In genomic region chrII:9306835-9307234, ce11 we compare ENCODE assay signal across 5 worm cellular contexts.
TF ChIP-seq lines count a peak whose summit lies in the region.

No protein-coding gene starts in this region.

TF ChIP-seq in whole organism, L1 larva, 84 proteins besides CTCF, POLR2A, EP300 and RAD21 (continued from another document):
- TF ChIP-seq skn-1 (tag; optimal IDR thresholded peaks at IDR 0.05; lab: Kevin White, UChicago) (no peak), lsy-2 (tag; optimal IDR thresholded peaks at IDR 0.05; lab: Kevin White, UChicago) (peak in 1 of 2 experiments; percentile 27)

TF ChIP-seq in whole organism, L2 larva, 48 proteins besides CTCF, POLR2A, EP300 and RAD21 (continued from another document):
- TF ChIP-seq nhr-237 (tag; optimal IDR thresholded peaks at IDR 0.05; lab: Kevin White, UChicago): no peak
- TF ChIP-seq unc-39 (tag; optimal IDR thresholded peaks at IDR 0.05; lab: Kevin White, UChicago): no peak
- TF ChIP-seq nhr-25 (tag; optimal IDR thresholded peaks at IDR 0.05; lab: Kevin White, UChicago): no peak
- TF ChIP-seq F13H6.1 (tag; optimal IDR thresholded peaks at IDR 0.05; lab: Kevin White, UChicago): peak; percentile 57
- TF ChIP-seq unc-55 (GFP tag; optimal IDR thresholded peaks at IDR 0.05; lab: Kevin White, UChicago): peak; percentile 2
- no peak for TF ChIP-seq ceh-82 (tag; optimal IDR thresholded peaks at IDR 0.05; lab: Kevin White, UChicago)
- peak; percentile 23 for TF ChIP-seq ztf-4 (tag; optimal IDR thresholded peaks at IDR 0.05; lab: Kevin White, UChicago)
- no peak for TF ChIP-seq dmd-4 (tag; optimal IDR thresholded peaks at IDR 0.05; lab: Kevin White, UChicago)
- peak; percentile 56 for TF ChIP-seq C34F6.9 (tag; optimal IDR thresholded peaks at IDR 0.05; lab: Kevin White, UChicago)
- no peak for TF ChIP-seq mdl-1 (tag; optimal IDR thresholded peaks at IDR 0.05; lab: Kevin White, UChicago)
- TF ChIP-seq sma-9 (GFP tag; optimal IDR thresholded peaks at IDR 0.05; lab: Kevin White, UChicago): peak; percentile 46
- TF ChIP-seq sma-9 (tag; optimal IDR thresholded peaks at IDR 0.05; lab: Kevin White, UChicago): no peak
- peak; percentile 33 for TF ChIP-seq nhr-129 (tag; optimal IDR thresholded peaks at IDR 0.05; lab: Kevin White, UChicago)
- no peak for TF ChIP-seq nhr-12 (tag; optimal IDR thresholded peaks at IDR 0.05; lab: Kevin White, UChicago)
- no peak for TF ChIP-seq sma-3 (GFP tag; optimal IDR thresholded peaks at IDR 0.05; lab: Kevin White, UChicago)
- TF ChIP-seq lsy-2 (tag; optimal IDR thresholded peaks at IDR 0.05; lab: Kevin White, UChicago): peak in 1 of 2 experiments; percentile 59
- TF ChIP-seq ama-1 (optimal IDR thresholded peaks at IDR 0.05; lab: Kevin White, UChicago): no peak

TF ChIP-seq in whole organism, L4 larva, 104 proteins besides CTCF, POLR2A, EP300 and RAD21 (continued from another document):
- no peak for TF ChIP-seq madf-5 (GFP tag; IDR thresholded peaks at IDR 0.05; lab: Robert Waterston, UW)
- TF ChIP-seq vab-7 (GFP tag; IDR thresholded peaks at IDR 0.05; lab: Robert Waterston, UW): no peak
- TF ChIP-seq mes-2 (tag; optimal IDR thresholded peaks at IDR 0.05; lab: Kevin White, UChicago; ENCODE audit: poor library complexity, severe bottlenecking): no peak
- TF ChIP-seq ztf-7 (tag; optimal IDR thresholded peaks at IDR 0.05; lab: Kevin White, UChicago): no peak
- no peak for TF ChIP-seq ceh-32 (tag; optimal IDR thresholded peaks at IDR 0.05; lab: Kevin White, UChicago; ENCODE audit: poor library complexity)
- TF ChIP-seq zag-1 (tag; optimal IDR thresholded peaks at IDR 0.05; lab: Kevin White, UChicago): no peak
- TF ChIP-seq ceh-44 (GFP tag; IDR thresholded peaks at IDR 0.05; lab: Robert Waterston, UW): no peak
- no peak for TF ChIP-seq nhr-237 (tag; optimal IDR thresholded peaks at IDR 0.05; lab: Kevin White, UChicago)
- TF ChIP-seq F37D6.2 (tag; optimal IDR thresholded peaks at IDR 0.05; lab: Kevin White, UChicago): no peak
- TF ChIP-seq sdz-12 (GFP tag; optimal IDR thresholded peaks at IDR 0.05; lab: Kevin White, UChicago): no peak
- peak; percentile 67 for TF ChIP-seq aha-1 (tag; lab: Kevin White, UChicago)
- no peak for TF ChIP-seq cey-2 (tag; optimal IDR thresholded peaks at IDR 0.05; lab: Kevin White, UChicago; ENCODE audit: borderline replicate concordance, insufficient read depth)
- peak in 1 of 2 experiments; percentile 93 for TF ChIP-seq unc-62 (GFP tag; optimal IDR thresholded peaks at IDR 0.05 in 1 of 2; lab: Kevin White, UChicago)
- no peak for TF ChIP-seq unc-62 (tag; optimal IDR thresholded peaks at IDR 0.05; lab: Kevin White, UChicago)
- TF ChIP-seq ces-1 (GFP tag; optimal IDR thresholded peaks at IDR 0.05; lab: Kevin White, UChicago): no peak
- peak; percentile 61; the same call in 1 of the 2 replicates for TF ChIP-seq ceh-20 (GFP tag; IDR thresholded peaks at IDR 0.05; lab: Robert Waterston, UW)
- TF ChIP-seq daf-16 (GFP tag; optimal IDR thresholded peaks at IDR 0.05; lab: Kevin White, UChicago): peak in 1 of 2 experiments; percentile 49
- no peak for TF ChIP-seq daf-16 (tag; optimal IDR thresholded peaks at IDR 0.05; lab: Kevin White, UChicago)
- no peak for TF ChIP-seq lin-38 (GFP tag; IDR thresholded peaks at IDR 0.05; lab: Robert Waterston, UW)
- no peak for TF ChIP-seq ZK546.5 (tag; optimal IDR thresholded peaks at IDR 0.05; lab: Kevin White, UChicago)
- TF ChIP-seq duxl-1 (tag; optimal IDR thresholded peaks at IDR 0.05; lab: Kevin White, UChicago; ENCODE audit: poor library complexity): no peak
- TF ChIP-seq fos-1 (tag; optimal IDR thresholded peaks at IDR 0.05; lab: Kevin White, UChicago): no peak
- TF ChIP-seq tag-97 (GFP tag; IDR thresholded peaks at IDR 0.05; lab: Robert Waterston, UW): no peak
- no peak for TF ChIP-seq hmg-1.1 (GFP tag; IDR thresholded peaks at IDR 0.05; lab: Robert Waterston, UW)
- TF ChIP-seq daf-12 (tag; optimal IDR thresholded peaks at IDR 0.05; lab: Kevin White, UChicago): no peak
- TF ChIP-seq hif-1 (tag; optimal IDR thresholded peaks at IDR 0.05; lab: Kevin White, UChicago): no peak
- no peak for TF ChIP-seq F49E8.2 (tag; optimal IDR thresholded peaks at IDR 0.05; lab: Kevin White, UChicago; ENCODE audit: borderline replicate concordance)
- no peak for TF ChIP-seq skn-1 (tag; optimal IDR thresholded peaks at IDR 0.05; lab: Kevin White, UChicago)
- TF ChIP-seq nhr-77 (tag; optimal IDR thresholded peaks at IDR 0.05; lab: Kevin White, UChicago): no peak
- TF ChIP-seq F26F4.8 (GFP tag; conservative IDR thresholded peaks at IDR 0.05; lab: Robert Waterston, UW): no peak
- TF ChIP-seq mxl-2 (GFP tag; conservative IDR thresholded peaks at IDR 0.05; lab: Robert Waterston, UW): no peak
- TF ChIP-seq lsy-2 (tag; optimal IDR thresholded peaks at IDR 0.05; lab: Kevin White, UChicago): peak in 1 of 2 experiments; percentile 19
- no peak for TF ChIP-seq zip-11 (GFP tag; IDR thresholded peaks at IDR 0.05; lab: Robert Waterston, UW)
- no peak for TF ChIP-seq nhr-6 (tag; optimal IDR thresholded peaks at IDR 0.05; lab: Kevin White, UChicago)

TF ChIP-seq in whole organism, late embryonic, 69 proteins besides CTCF, POLR2A, EP300 and RAD21 (continued from another document):
- TF ChIP-seq sox-2 (GFP tag; IDR thresholded peaks at IDR 0.05; lab: Robert Waterston, UW) (no peak), ceh-14 (tag; optimal IDR thresholded peaks at IDR 0.05; lab: Kevin White, UChicago) (peak; percentile 66), gmeb-2 (tag; optimal IDR thresholded peaks at IDR 0.05; lab: Kevin White, UChicago) (no peak), npax-4 (tag; optimal IDR thresholded peaks at IDR 0.05; lab: Kevin White, UChicago) (no peak), unc-42 (tag; optimal IDR thresholded peaks at IDR 0.05; lab: Kevin White, UChicago) (peak; percentile 94), rnt-1 (tag; optimal IDR thresholded peaks at IDR 0.05; lab: Kevin White, UChicago) (peak; percentile 56), fax-1 (tag; optimal IDR thresholded peaks at IDR 0.05; lab: Kevin White, UChicago) (no peak), lin-11 (tag; optimal IDR thresholded peaks at IDR 0.05; lab: Kevin White, UChicago) (no peak), hlh-6 (tag; optimal IDR thresholded peaks at IDR 0.05; lab: Kevin White, UChicago) (no peak), nfya-1 (tag; optimal IDR thresholded peaks at IDR 0.05; lab: Kevin White, UChicago) (peak; percentile 52), dve-1 (tag; optimal IDR thresholded peaks at IDR 0.05; lab: Kevin White, UChicago) (no peak), hlh-30 (tag; optimal IDR thresholded peaks at IDR 0.05; lab: Kevin White, UChicago; ENCODE audit: insufficient read depth) (no peak)

TF ChIP-seq in whole organism, mixed stage, embryonic, 35 proteins besides CTCF, POLR2A, EP300 and RAD21 (continued from another document):
- no peak for TF ChIP-seq flh-1 (GFP tag; optimal IDR thresholded peaks at IDR 0.05; lab: Kevin White, UChicago)
TF ChIP-seq in whole organism, mixed stage, embryonic: peak in this region for 6.
